Fruit fly (Drosophila melanogaster): ENCODE measurements around the gene Zasp66.

The Zasp66 gene

DNA sequence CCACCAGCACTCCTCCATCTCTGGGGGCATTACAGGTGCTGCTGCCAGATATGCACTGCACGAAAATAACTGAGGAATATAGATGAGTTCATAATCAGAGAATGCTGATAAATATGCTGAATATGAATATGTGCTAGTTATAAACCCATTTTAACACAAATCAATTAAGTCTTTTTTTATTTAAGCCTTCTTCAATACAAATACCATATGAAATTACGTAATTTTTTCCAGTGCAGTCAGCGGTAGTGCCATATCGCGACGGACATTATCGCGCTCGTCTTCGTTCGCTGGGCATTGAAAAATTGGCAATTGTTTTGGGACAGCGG, 33.2 kb downstream of the Zasp66 start:
- TF ChIP-seq Pif1A (GFP tag; optimal IDR thresholded peaks at IDR 0.05) (peak; percentile 88), EcR (GFP tag; optimal IDR thresholded peaks at IDR 0.05) (peak; percentile 85), gl (tag; optimal IDR thresholded peaks at IDR 0.05) (peak; percentile 80), CG14655 (GFP tag; optimal IDR thresholded peaks at IDR 0.05) (peak; percentile 62), CG8159 (tag; optimal IDR thresholded peaks at IDR 0.05) (peak; percentile 95), CG8301 (tag; optimal IDR thresholded peaks at IDR 0.05) (peak; percentile 47), CG17806 (tag; optimal IDR thresholded peaks at IDR 0.05) (peak; percentile 89), CG12605 (GFP tag; IDR thresholded peaks at IDR 0.05) (no peak), rn (GFP tag; IDR thresholded peaks at IDR 0.05) (peak; percentile 47; the same call in 1 of the 2 replicates), CG13204 (GFP tag; optimal IDR thresholded peaks at IDR 0.05) (peak; percentile 94), fd96Ca (GFP tag; IDR thresholded peaks at IDR 0.05) (peak; percentile 68; the same call in 2 of the 3 replicates), D1 (tag; optimal IDR thresholded peaks at IDR 0.05) (peak; percentile 85), CG4496 (GFP tag; IDR thresholded peaks at IDR 0.05) (peak; percentile 88), CG34367 (tag; optimal IDR thresholded peaks at IDR 0.05) (peak; percentile 78), CG9948 (tag; optimal IDR thresholded peaks at IDR 0.05) (peak; percentile 85), Ets98B (GFP tag; IDR thresholded peaks at IDR 0.05) (peak; percentile 53; the same call in 1 of the 2 replicates), Pif1B (GFP tag; optimal IDR thresholded peaks at IDR 0.05) (peak; percentile 84), CG15710 (tag; optimal IDR thresholded peaks at IDR 0.05) (peak; percentile 91), CG10348 (GFP tag; IDR thresholded peaks at IDR 0.05) (no peak), Snoo (tag; optimal IDR thresholded peaks at IDR 0.05) (peak; percentile 82), CG32121 (GFP tag; IDR thresholded peaks at IDR 0.05) (peak; percentile 81)

DNA sequence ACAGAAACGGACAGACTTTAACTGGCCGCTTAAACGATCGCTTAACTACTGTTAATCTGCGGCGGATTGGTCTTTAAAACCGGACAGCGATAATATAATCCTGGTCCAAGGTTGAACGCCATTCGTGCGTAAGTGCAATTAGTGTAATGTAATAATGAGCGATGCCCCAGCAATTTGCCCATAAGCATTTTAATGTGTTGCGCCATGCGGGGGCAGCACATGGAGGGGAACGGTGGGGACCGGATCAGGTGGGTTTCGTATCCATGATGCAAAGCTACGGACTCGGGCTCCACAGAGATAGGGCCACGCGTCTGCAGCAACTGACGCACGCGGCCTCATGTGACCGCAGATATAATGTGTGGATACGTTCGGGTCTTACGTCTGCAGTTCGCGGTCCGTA, 33.6 kb downstream of the Zasp66 start:
- TF ChIP-seq EcR (GFP tag; optimal IDR thresholded peaks at IDR 0.05): peak; percentile 32
- no peak for TF ChIP-seq Pif1B (GFP tag; optimal IDR thresholded peaks at IDR 0.05)

dm6 chr3L:8659601-8660000, 35.4 kb downstream of the Zasp66 start:
- no peak for TF ChIP-seq CG15710 (tag; optimal IDR thresholded peaks at IDR 0.05)
- TF ChIP-seq rn (GFP tag; IDR thresholded peaks at IDR 0.05): no peak
- peak; percentile 10; the same call in 1 of the 3 replicates for TF ChIP-seq CG4496 (GFP tag; IDR thresholded peaks at IDR 0.05)

DNA sequence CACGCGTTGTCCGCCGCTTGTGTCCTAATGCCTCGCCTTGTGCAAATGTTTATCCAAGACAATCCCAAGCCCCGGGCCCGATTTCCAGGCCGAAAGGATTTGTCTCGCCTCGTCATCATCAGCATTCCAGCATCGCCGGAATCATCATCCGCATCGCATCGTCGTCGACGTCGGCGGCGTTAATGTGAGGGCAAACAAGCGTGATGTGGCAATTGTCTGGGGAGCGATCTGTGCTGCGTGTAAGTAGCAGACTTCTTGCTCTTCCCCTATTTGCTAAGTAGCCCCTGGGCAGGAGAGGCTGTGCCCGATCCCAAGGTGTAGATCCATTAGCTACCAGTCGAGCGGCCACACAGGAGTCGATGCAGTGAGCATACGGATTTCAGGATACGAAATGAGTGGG, 36.6 kb downstream of the Zasp66 start:
- TF ChIP-seq Pif1B (GFP tag; optimal IDR thresholded peaks at IDR 0.05) (no peak), CG12605 (GFP tag; IDR thresholded peaks at IDR 0.05) (no peak), CG14655 (GFP tag; optimal IDR thresholded peaks at IDR 0.05) (no peak), D1 (tag; optimal IDR thresholded peaks at IDR 0.05) (no peak), CG4496 (GFP tag; IDR thresholded peaks at IDR 0.05) (no peak), fd96Ca (GFP tag; IDR thresholded peaks at IDR 0.05) (no peak), gl (tag; optimal IDR thresholded peaks at IDR 0.05) (no peak), Snoo (tag; optimal IDR thresholded peaks at IDR 0.05) (no peak), CG17806 (tag; optimal IDR thresholded peaks at IDR 0.05) (no peak), CG34367 (tag; optimal IDR thresholded peaks at IDR 0.05) (no peak), EcR (GFP tag; optimal IDR thresholded peaks at IDR 0.05) (no peak), CG8159 (tag; optimal IDR thresholded peaks at IDR 0.05) (no peak), Ets98B (GFP tag; IDR thresholded peaks at IDR 0.05) (no peak), CG15710 (tag; optimal IDR thresholded peaks at IDR 0.05) (no peak), CG9948 (tag; optimal IDR thresholded peaks at IDR 0.05) (no peak), CG8301 (tag; optimal IDR thresholded peaks at IDR 0.05) (no peak), Pif1A (GFP tag; optimal IDR thresholded peaks at IDR 0.05) (no peak)

- TF ChIP-seq CG34367 (tag; optimal IDR thresholded peaks at IDR 0.05) (no peak), D1 (tag; optimal IDR thresholded peaks at IDR 0.05) (no peak), CG15710 (tag; optimal IDR thresholded peaks at IDR 0.05) (peak; percentile 33), Pif1A (GFP tag; optimal IDR thresholded peaks at IDR 0.05) (peak; percentile 33), CG32121 (GFP tag; IDR thresholded peaks at IDR 0.05) (no peak), EcR (GFP tag; optimal IDR thresholded peaks at IDR 0.05) (peak; percentile 81), CG9948 (tag; optimal IDR thresholded peaks at IDR 0.05) (peak; percentile 27), Pif1B (GFP tag; optimal IDR thresholded peaks at IDR 0.05) (peak; percentile 5), CG13204 (GFP tag; optimal IDR thresholded peaks at IDR 0.05) (no peak), gl (tag; optimal IDR thresholded peaks at IDR 0.05) (no peak), fd96Ca (GFP tag; IDR thresholded peaks at IDR 0.05) (no peak), CG17806 (tag; optimal IDR thresholded peaks at IDR 0.05) (peak; percentile 43), CG8159 (tag; optimal IDR thresholded peaks at IDR 0.05) (peak; percentile 58)
Observed at dm6 chr3L:8661793-8662669, 37.9 kb downstream of the Zasp66 start.

DNA sequence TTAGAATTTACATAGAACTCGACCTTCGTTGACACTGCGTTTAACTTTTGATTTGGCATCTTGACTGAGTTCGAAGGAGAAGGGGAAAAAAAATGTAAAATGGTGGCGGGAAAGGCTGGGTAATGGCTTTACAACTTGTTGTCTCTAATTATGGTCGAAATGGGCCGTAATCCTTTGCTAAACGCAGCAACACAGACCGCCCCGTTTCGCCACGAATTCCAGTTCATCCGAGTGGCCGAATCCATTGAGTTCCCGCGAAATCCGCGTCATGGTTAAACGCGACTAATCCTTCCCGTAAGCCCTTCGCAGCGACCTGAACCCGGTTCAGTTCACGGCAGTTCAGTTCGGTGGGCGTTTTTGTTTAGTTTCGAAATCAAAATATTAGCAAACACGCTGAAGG, 41.9 kb downstream of the Zasp66 start:
- TF ChIP-seq CG4496 (GFP tag; IDR thresholded peaks at IDR 0.05) (no peak), CG10348 (GFP tag; IDR thresholded peaks at IDR 0.05) (no peak), gl (tag; optimal IDR thresholded peaks at IDR 0.05) (no peak), CG8159 (tag; optimal IDR thresholded peaks at IDR 0.05) (no peak), CG9948 (tag; optimal IDR thresholded peaks at IDR 0.05) (no peak), EcR (GFP tag; optimal IDR thresholded peaks at IDR 0.05) (no peak), CG17806 (tag; optimal IDR thresholded peaks at IDR 0.05) (no peak), CG32121 (GFP tag; IDR thresholded peaks at IDR 0.05) (no peak), CG15710 (tag; optimal IDR thresholded peaks at IDR 0.05) (no peak), CG14655 (GFP tag; optimal IDR thresholded peaks at IDR 0.05) (no peak), Ets98B (GFP tag; IDR thresholded peaks at IDR 0.05) (no peak), CG34367 (tag; optimal IDR thresholded peaks at IDR 0.05) (no peak), Snoo (tag; optimal IDR thresholded peaks at IDR 0.05) (no peak), rn (GFP tag; IDR thresholded peaks at IDR 0.05) (no peak), fd96Ca (GFP tag; IDR thresholded peaks at IDR 0.05) (no peak), CG8301 (tag; optimal IDR thresholded peaks at IDR 0.05) (no peak), Pif1B (GFP tag; optimal IDR thresholded peaks at IDR 0.05) (no peak)

All from whole organism, pupa.